Worm (Caenorhabditis elegans) whole organism, L3 larva: ENCODE measurements around the gene E04F6.8.

Experiments used
- egl-27 ChIP-seq: sonication (generic microtip); optimal IDR thresholded peaks from 4 replicates; lab custom pipeline; 2017; ENCODE audit warnings: missing biosample characterization, missing genetic modification reagents, missing genetic modification characterization
- nhr-28 ChIP-seq: fragments of 150-350 bp; optimal IDR thresholded peaks from 2 replicates; lab custom pipeline; 2014; ENCODE audit warnings: missing biosample characterization, missing genetic modification characterization

- TF ChIP-seq egl-27 (tag; lab: Kevin White, UChicago), result no peak
- no peak for TF ChIP-seq nhr-28 (tag; lab: Kevin White, UChicago)
Measured at ce11 chrII:7238248-7238647, 27.1 kb upstream of the E04F6.8 start, which contains the start of gene aqp-1.
